Worm (Caenorhabditis elegans) whole organism, L4 larva: ENCODE measurements around the gene clec-228.

ENCODE experiments used
- F49E8.2 ChIP-seq: sonication (generic microtip); optimal IDR thresholded peaks from 2 replicates; lab custom pipeline; 2016; ENCODE audit warnings: missing compliant biosample characterization, mild to moderate bottlenecking, missing genetic modification characterization, borderline replicate concordance
- Y105C5A.15 ChIP-seq: fragments of 200-800 bp; sonication (Bioruptor generic); IDR thresholded peaks from 2 replicates; pipeline ENCODE4 v1.3.6; 2022; ENCODE audit warnings: missing genetic modification characterization, missing compliant biosample characterization
- Y5F2A.4 ChIP-seq: fragments of 200-800 bp; sonication (Bioruptor generic); optimal IDR thresholded peaks from 2 replicates; lab custom pipeline; 2018; ENCODE audit warnings: mild to moderate bottlenecking, missing genetic modification characterization, missing compliant biosample characterization
- Y75B8A.6 ChIP-seq: fragments of 200-800 bp; sonication (Bioruptor generic); IDR thresholded peaks from 2 replicates; pipeline ENCODE4 v1.3.6; 2022; ENCODE audit warnings: missing genetic modification reagents, missing genetic modification characterization, missing compliant biosample characterization
- ZK337.2 ChIP-seq: fragments of 200-800 bp; sonication (Bioruptor generic); IDR thresholded peaks from 2 replicates; pipeline ENCODE4 v1.3.6; 2022; ENCODE audit warnings: missing genetic modification reagents, missing genetic modification characterization, missing compliant biosample characterization
- ZK546.5 ChIP-seq, 2 experiments: sonication (generic microtip); optimal IDR thresholded peaks; 2 replicates each; lab custom pipeline; 2017; ENCODE audit warnings: missing biosample characterization in 2 of 2, missing genetic modification characterization in 2 of 2
- aha-1 ChIP-seq: fragments of 150-350 bp; peaks from one replicate; lab custom pipeline; 2014; ENCODE audit warnings: missing biosample characterization, missing genetic modification characterization
- arid-1 ChIP-seq: fragments of 200-800 bp; sonication (Bioruptor generic); conservative IDR thresholded peaks from 2 replicates; pipeline ENCODE4 v1.3.6; 2022; ENCODE audit warnings: missing genetic modification reagents, missing genetic modification characterization, missing compliant biosample characterization
- attf-4 ChIP-seq: sonication (generic microtip); optimal IDR thresholded peaks from 3 replicates; lab custom pipeline; 2017; ENCODE audit warnings: missing biosample characterization, missing genetic modification characterization
- ceh-28 ChIP-seq: fragments of 150-350 bp; optimal IDR thresholded peaks from 2 replicates; lab custom pipeline; 2014; ENCODE audit warnings: missing biosample characterization, missing genetic modification reagents, missing genetic modification characterization
- ceh-32 ChIP-seq: sonication (generic microtip); optimal IDR thresholded peaks from 2 replicates; lab custom pipeline; 2016; ENCODE audit warnings: mild to moderate bottlenecking, missing genetic modification characterization, missing compliant biosample characterization; ENCODE audit not compliant: poor library complexity
- ceh-82 ChIP-seq: sonication (generic microtip); optimal IDR thresholded peaks from 2 replicates; lab custom pipeline; 2017; ENCODE audit warnings: missing biosample characterization, missing genetic modification characterization
- dmd-6 ChIP-seq: fragments of 200-800 bp; sonication (Bioruptor generic); IDR thresholded peaks from 2 replicates; pipeline ENCODE4 v1.3.6; 2022; ENCODE audit warnings: missing genetic modification reagents, missing genetic modification characterization, missing compliant biosample characterization
- duxl-1 ChIP-seq: sonication (generic microtip); optimal IDR thresholded peaks from 2 replicates; lab custom pipeline; 2016; ENCODE audit warnings: mild to moderate bottlenecking, missing genetic modification characterization, moderate library complexity, missing compliant biosample characterization; ENCODE audit not compliant: poor library complexity
- egl-27 ChIP-seq: sonication (generic microtip); optimal IDR thresholded peaks from 3 replicates; lab custom pipeline; 2017; ENCODE audit warnings: missing biosample characterization, missing genetic modification reagents, missing genetic modification characterization
- lin-39 ChIP-seq: fragments of 150-350 bp; optimal IDR thresholded peaks from 2 replicates; lab custom pipeline; 2014; ENCODE audit warnings: missing biosample characterization, missing genetic modification reagents, missing genetic modification characterization
- lir-3 ChIP-seq: sonication (generic microtip); optimal IDR thresholded peaks from 2 replicates; lab custom pipeline; 2016; ENCODE audit warnings: mild to moderate bottlenecking, missing genetic modification characterization, missing compliant biosample characterization
- lsy-2 ChIP-seq, 2 experiments: fragments of 150-350 bp in 1 of 2; sonication (generic microtip) in 1 of 2; optimal IDR thresholded peaks; 2 replicates each; lab custom pipeline; 2014 to 2017; ENCODE audit warnings: missing biosample characterization in 2 of 2, missing genetic modification characterization in 2 of 2
- mdl-1 ChIP-seq, 2 experiments: fragments of 150-350 bp in 1 of 2; sonication (generic microtip) in 1 of 2; optimal IDR thresholded peaks; 2 replicates each; lab custom pipeline; 2014 to 2017; ENCODE audit warnings: missing biosample characterization in 2 of 2, missing genetic modification characterization in 2 of 2
- mep-1 ChIP-seq: fragments of 150-350 bp; sonication (generic microtip); optimal IDR thresholded peaks from 3 replicates; lab custom pipeline; 2014; ENCODE audit warnings: missing biosample characterization, missing genetic modification characterization
- mxl-3 ChIP-seq: fragments of 200-800 bp; sonication (Bioruptor generic); optimal IDR thresholded peaks from 2 replicates; lab custom pipeline; 2018; ENCODE audit warnings: mild to moderate bottlenecking, missing genetic modification characterization, missing compliant biosample characterization
- nhr-102 ChIP-seq: sonication (generic microtip); optimal IDR thresholded peaks from 2 replicates; lab custom pipeline; 2016; ENCODE audit warnings: mild to moderate bottlenecking, missing genetic modification characterization, moderate library complexity, missing compliant biosample characterization
- nhr-76 ChIP-seq: fragments of 150-350 bp; optimal IDR thresholded peaks from 2 replicates; lab custom pipeline; 2014; ENCODE audit warnings: missing biosample characterization, missing genetic modification characterization
- pqm-1 ChIP-seq: sonication (generic microtip); optimal IDR thresholded peaks from 2 replicates; lab custom pipeline; 2017; ENCODE audit warnings: missing biosample characterization, missing genetic modification characterization
- rbr-2 ChIP-seq: sonication (generic microtip); optimal IDR thresholded peaks from 2 replicates; lab custom pipeline; 2016; ENCODE audit warnings: missing genotype, missing genetic modification characterization, missing compliant biosample characterization
- snpc-4 ChIP-seq: fragments of 150-350 bp; optimal IDR thresholded peaks from 2 replicates; lab custom pipeline; 2014; ENCODE audit warnings: missing biosample characterization, missing genetic modification characterization
- spr-1 ChIP-seq: sonication (generic microtip); optimal IDR thresholded peaks from 2 replicates; lab custom pipeline; 2016; ENCODE audit warnings: mild to moderate bottlenecking, missing genetic modification characterization, missing compliant biosample characterization
- unc-62 ChIP-seq, 3 experiments: fragments of 150-350 bp in 1 of 3; sonication (generic microtip); optimal IDR thresholded peaks in 2 of 3; peaks in 1 of 3; 1 replicate in 1 of 3; 2 replicates in 2 of 3; lab custom pipeline; 2014 to 2017; ENCODE audit warnings: missing biosample characterization in 3 of 3, missing genetic modification characterization in 3 of 3, missing genetic modification reagents in 3 of 3, missing genotype in 1 of 3
- zag-1 ChIP-seq: fragments of 150-350 bp; optimal IDR thresholded peaks from 2 replicates; lab custom pipeline; 2014; ENCODE audit warnings: missing biosample characterization, missing genetic modification characterization
- ztf-7 ChIP-seq: fragments of 150-350 bp; optimal IDR thresholded peaks from 2 replicates; lab custom pipeline; 2014; ENCODE audit warnings: missing biosample characterization, missing genetic modification characterization

clec-228 gene

ce11 chrV:15354648-15355047 is 15.4 kb upstream of the clec-228 start, which contains the start of gene C29F3.7 (continued):
- TF ChIP-seq Y5F2A.4 (GFP tag; lab: Kevin White, UChicago) (no peak), ZK546.5 (tag; optimal IDR thresholded peaks at IDR 0.05; lab: Kevin White, UChicago) (no peak), arid-1 (GFP tag; lab: Robert Waterston, UW) (no peak), ceh-82 (tag; lab: Kevin White, UChicago) (no peak)

- TF ChIP-seq Y75B8A.6 (GFP tag; lab: Robert Waterston, UW), result no peak
- no peak for TF ChIP-seq lsy-2 (tag; optimal IDR thresholded peaks at IDR 0.05; lab: Kevin White, UChicago)
- no peak for TF ChIP-seq mxl-3 (GFP tag; lab: Kevin White, UChicago)
- TF ChIP-seq mdl-1 (tag; optimal IDR thresholded peaks at IDR 0.05; lab: Kevin White, UChicago), result no peak
- TF ChIP-seq Y105C5A.15 (GFP tag; lab: Robert Waterston, UW), result no peak
- no peak for TF ChIP-seq lir-3 (tag; lab: Kevin White, UChicago)
- no peak for TF ChIP-seq lin-39 (tag; lab: Kevin White, UChicago)
Measured at ce11 chrV:15352376-15352775, 13.1 kb upstream of the clec-228 start, which contains the start of gene srx-58. Gene srx-58, plus strand, starts transcription at chrV:15352676.

- no peak for TF ChIP-seq lsy-2 (tag; optimal IDR thresholded peaks at IDR 0.05; lab: Kevin White, UChicago)
- no peak for TF ChIP-seq mxl-3 (GFP tag; lab: Kevin White, UChicago)
- TF ChIP-seq attf-4, result no peak
- no peak for TF ChIP-seq zag-1 (tag; lab: Kevin White, UChicago)
- TF ChIP-seq spr-1 (tag; lab: Kevin White, UChicago), result no peak
- no peak for TF ChIP-seq ceh-28 (tag; lab: Kevin White, UChicago)
- no peak for TF ChIP-seq duxl-1 (tag; lab: Kevin White, UChicago)
- TF ChIP-seq egl-27 (tag; lab: Kevin White, UChicago), result no peak
- no peak for TF ChIP-seq Y105C5A.15 (GFP tag; lab: Robert Waterston, UW)
- TF ChIP-seq mdl-1 (tag; optimal IDR thresholded peaks at IDR 0.05; lab: Kevin White, UChicago), result no peak
Measured at ce11 chrV:15350615-15351014, 11.4 kb upstream of the clec-228 start, which contains the start of gene clec-231. Gene clec-231, minus strand, starts transcription at chrV:15350715.

- TF ChIP-seq unc-62 (GFP tag; optimal IDR thresholded peaks at IDR 0.05 in 1 of 2; lab: Kevin White, UChicago), result peak in 1 of 2 experiments; percentile 64
- no peak for TF ChIP-seq unc-62 (tag; optimal IDR thresholded peaks at IDR 0.05; lab: Kevin White, UChicago)
- no peak for TF ChIP-seq snpc-4 (tag; lab: Kevin White, UChicago)
Measured at ce11 chrV:15349044-15349443, 9.8 kb upstream of the clec-228 start, which contains the start of gene clec-230. Gene clec-230, minus strand, starts transcription at chrV:15349144.

- no peak for TF ChIP-seq rbr-2 (tag; lab: Kevin White, UChicago)
- TF ChIP-seq mep-1 (tag; lab: Kevin White, UChicago), result no peak
- TF ChIP-seq F49E8.2 (tag; lab: Kevin White, UChicago), result no peak
- TF ChIP-seq egl-27 (tag; lab: Kevin White, UChicago), result no peak
- TF ChIP-seq ceh-32 (tag; lab: Kevin White, UChicago), result no peak
- no peak for TF ChIP-seq nhr-76 (tag; lab: Kevin White, UChicago)
Measured at ce11 chrV:15347292-15347691, 8.0 kb upstream of the clec-228 start, which contains the start of gene C29F3.3. Gene C29F3.3, minus strand, starts transcription at chrV:15347392.

ce11 chrV:15344481-15344880 is 5.2 kb upstream of the clec-228 start, which contains the start of gene wrt-8:
Gene wrt-8, minus strand, starts transcription at chrV:15344581.
- TF ChIP-seq ZK337.2 (GFP tag; lab: Robert Waterston, UW) (no peak), Y75B8A.6 (GFP tag; lab: Robert Waterston, UW) (no peak), dmd-6 (no peak), pqm-1 (tag; lab: Kevin White, UChicago) (no peak), aha-1 (tag; lab: Kevin White, UChicago) (no peak), nhr-102 (tag; lab: Kevin White, UChicago) (no peak), spr-1 (tag; lab: Kevin White, UChicago) (no peak), ztf-7 (no peak), unc-62 (GFP tag; optimal IDR thresholded peaks at IDR 0.05 in 1 of 2; lab: Kevin White, UChicago) (no peak), unc-62 (tag; optimal IDR thresholded peaks at IDR 0.05; lab: Kevin White, UChicago) (no peak)
